Worm (Caenorhabditis elegans) whole organism, young adult: ENCODE results near the gene sna-3.

Source experiments
- B0261.1 ChIP-seq: sonication (generic microtip); optimal IDR thresholded peaks from 2 replicates; lab custom pipeline; 2016; ENCODE audit warnings: mild to moderate bottlenecking, missing genetic modification characterization, moderate library complexity, missing compliant biosample characterization
- B0336.3 ChIP-seq: fragments of 200-800 bp; sonication (Bioruptor generic); IDR thresholded peaks from 2 replicates; pipeline ENCODE4 v1.3.6; 2022; ENCODE audit warnings: missing genetic modification characterization, missing compliant biosample characterization
- D2030.7 ChIP-seq: fragments of 200-800 bp; sonication (Bioruptor generic); IDR thresholded peaks from 2 replicates; pipeline ENCODE4 v1.3.6; 2022; ENCODE audit warnings: missing genetic modification reagents, missing genetic modification characterization, missing compliant biosample characterization
- F49E8.2 ChIP-seq: sonication (generic microtip); optimal IDR thresholded peaks from 3 replicates; lab custom pipeline; 2017; ENCODE audit warnings: missing genetic modification characterization, mild to moderate bottlenecking, missing compliant biosample characterization, antibody characterized with exemption, moderate library complexity; ENCODE audit not compliant: insufficient read depth
- F57C9.4 ChIP-seq: sonication (generic microtip); optimal IDR thresholded peaks from 2 replicates; lab custom pipeline; 2017; ENCODE audit warnings: mild to moderate bottlenecking, missing genetic modification characterization, missing compliant biosample characterization
- Y95B8A.8 ChIP-seq: fragments of 200-800 bp; sonication (Bioruptor generic); IDR thresholded peaks from 2 replicates; pipeline ENCODE4 v1.3.6; 2022; ENCODE audit warnings: missing genetic modification reagents, missing genetic modification characterization, missing compliant biosample characterization
- ZK185.1 ChIP-seq: sonication (generic microtip); optimal IDR thresholded peaks from 2 replicates; lab custom pipeline; 2016; ENCODE audit warnings: mild to moderate bottlenecking, missing genetic modification characterization, missing compliant biosample characterization; ENCODE audit not compliant: poor library complexity, severe bottlenecking
- akir-1 ChIP-seq: fragments of 200-800 bp; sonication (Bioruptor generic); optimal IDR thresholded peaks from 2 replicates; lab custom pipeline; 2018; ENCODE audit warnings: mild to moderate bottlenecking, missing genetic modification characterization, moderate library complexity, missing compliant biosample characterization
- aptf-2 ChIP-seq: fragments of 200-800 bp; sonication (Bioruptor generic); conservative IDR thresholded peaks from 2 replicates; pipeline ENCODE4 v1.3.6; 2022; ENCODE audit warnings: missing genetic modification reagents, missing genetic modification characterization, missing compliant biosample characterization
- atf-7 ChIP-seq: sonication (generic microtip); optimal IDR thresholded peaks from 2 replicates; lab custom pipeline; 2017; ENCODE audit warnings: mild to moderate bottlenecking, missing genetic modification characterization, missing compliant biosample characterization
- attf-3 ChIP-seq: fragments of 200-800 bp; sonication (Bioruptor generic); conservative IDR thresholded peaks from 2 replicates; pipeline ENCODE4 v1.3.6; 2022; ENCODE audit warnings: missing genetic modification reagents, missing genetic modification characterization, missing compliant biosample characterization
- attf-5 ChIP-seq: fragments of 200-800 bp; sonication (Bioruptor generic); optimal IDR thresholded peaks from 2 replicates; lab custom pipeline; 2018; ENCODE audit warnings: mild to moderate bottlenecking, missing genetic modification characterization, missing compliant biosample characterization
- attf-6 ChIP-seq: fragments of 200-800 bp; sonication (Bioruptor generic); IDR thresholded peaks from 2 replicates; pipeline ENCODE4 v1.3.6; 2022; ENCODE audit warnings: missing genetic modification reagents, missing genetic modification characterization, missing compliant biosample characterization
- bed-1 ChIP-seq: fragments of 200-800 bp; sonication (Bioruptor generic); IDR thresholded peaks from 2 replicates; pipeline ENCODE4 v1.3.6; 2022; ENCODE audit warnings: missing genetic modification reagents, missing genetic modification characterization, missing compliant biosample characterization
- ceh-100 ChIP-seq: fragments of 200-800 bp; sonication (Bioruptor generic); IDR thresholded peaks from 2 replicates; pipeline ENCODE4 v1.3.6; 2022; ENCODE audit warnings: missing genetic modification reagents, missing genetic modification characterization, missing compliant biosample characterization
- ceh-58 ChIP-seq: fragments of 200-800 bp; sonication (Bioruptor generic); IDR thresholded peaks from 2 replicates; pipeline ENCODE4 v1.3.6; 2022; ENCODE audit warnings: missing genetic modification characterization, missing compliant biosample characterization
- ceh-79 ChIP-seq: sonication (generic microtip); optimal IDR thresholded peaks from 2 replicates; lab custom pipeline; 2017; ENCODE audit warnings: mild to moderate bottlenecking, missing genetic modification characterization, missing compliant biosample characterization
- chd-7 ChIP-seq: sonication (generic microtip); optimal IDR thresholded peaks from 2 replicates; lab custom pipeline; 2016; ENCODE audit warnings: mild to moderate bottlenecking, missing genetic modification characterization, moderate library complexity, missing compliant biosample characterization
- efl-1 ChIP-seq: fragments of 150-350 bp; optimal IDR thresholded peaks from 2 replicates; lab custom pipeline; 2014; ENCODE audit warnings: missing biosample characterization, missing genetic modification reagents, missing genetic modification characterization
- egl-44 ChIP-seq: fragments of 200-800 bp; sonication (Bioruptor generic); IDR thresholded peaks from 2 replicates; pipeline ENCODE4 v1.3.6; 2022; ENCODE audit warnings: missing genetic modification reagents, missing genetic modification characterization, missing compliant biosample characterization
- egrh-3 ChIP-seq: fragments of 200-800 bp; sonication (Bioruptor generic); IDR thresholded peaks from 2 replicates; pipeline ENCODE4 v1.3.6; 2022; ENCODE audit warnings: missing genetic modification reagents, missing genetic modification characterization, missing compliant biosample characterization
- ets-4 ChIP-seq: fragments of 200-800 bp; sonication (Bioruptor generic); optimal IDR thresholded peaks from 2 replicates; lab custom pipeline; 2018; ENCODE audit warnings: mild to moderate bottlenecking, missing genetic modification characterization, missing compliant biosample characterization
- him-1 ChIP-seq: sonication (generic microtip); optimal IDR thresholded peaks from 2 replicates; lab custom pipeline; 2016; ENCODE audit warnings: missing genotype, missing genetic modification reagents, missing genetic modification characterization, missing compliant biosample characterization
- hlh-26 ChIP-seq: fragments of 200-800 bp; sonication (Bioruptor generic); conservative IDR thresholded peaks from 2 replicates; pipeline ENCODE4 v1.3.6; 2022; ENCODE audit warnings: missing genetic modification reagents, missing genetic modification characterization, missing compliant biosample characterization
- hmg-20 ChIP-seq: fragments of 200-800 bp; sonication (Bioruptor generic); IDR thresholded peaks from 2 replicates; pipeline ENCODE4 v1.3.6; 2022; ENCODE audit warnings: missing genetic modification reagents, missing genetic modification characterization, missing compliant biosample characterization
- hrde-1 ChIP-seq: sonication (generic microtip); optimal IDR thresholded peaks from 2 replicates; lab custom pipeline; 2016; ENCODE audit warnings: missing genetic modification characterization, mild to moderate bottlenecking, missing compliant biosample characterization, moderate library complexity, missing genotype, missing genetic modification reagents, borderline replicate concordance
- hsf-1 ChIP-seq: fragments of 200-800 bp; sonication (Bioruptor generic); IDR thresholded peaks from 2 replicates; pipeline ENCODE4 v1.3.6; 2022; ENCODE audit warnings: missing genetic modification reagents, missing genetic modification characterization, missing compliant biosample characterization
- let-607 ChIP-seq, 2 experiments: fragments of 200-800 bp in 1 of 2; sonication (Bioruptor generic) in 1 of 2; sonication (generic microtip) in 1 of 2; optimal IDR thresholded peaks; 2 replicates each; lab custom pipeline; 2016 to 2018; ENCODE audit warnings: mild to moderate bottlenecking in 2 of 2, missing compliant biosample characterization in 2 of 2, missing genetic modification characterization in 2 of 2, moderate library complexity in 2 of 2, missing genotype in 1 of 2
- lin-26 ChIP-seq: fragments of 200-800 bp; sonication (Bioruptor generic); IDR thresholded peaks from 2 replicates; pipeline ENCODE4 v1.3.6; 2022; ENCODE audit warnings: missing genetic modification reagents, missing genetic modification characterization, missing compliant biosample characterization
- lin-54 ChIP-seq: fragments of 200-800 bp; sonication (Bioruptor generic); optimal IDR thresholded peaks from 2 replicates; lab custom pipeline; 2018; ENCODE audit warnings: mild to moderate bottlenecking, missing genetic modification characterization, missing compliant biosample characterization
- lsl-1 ChIP-seq: fragments of 200-800 bp; sonication (Bioruptor generic); optimal IDR thresholded peaks from 2 replicates; lab custom pipeline; 2018; ENCODE audit warnings: mild to moderate bottlenecking, missing genetic modification characterization, moderate library complexity, missing compliant biosample characterization
- madf-10 ChIP-seq: sonication (generic microtip); optimal IDR thresholded peaks from 2 replicates; lab custom pipeline; 2016; ENCODE audit warnings: mild to moderate bottlenecking, missing genetic modification characterization, missing compliant biosample characterization
- nhr-27 ChIP-seq: fragments of 200-800 bp; sonication (Bioruptor generic); optimal IDR thresholded peaks from 2 replicates; lab custom pipeline; 2018; ENCODE audit warnings: mild to moderate bottlenecking, missing genetic modification characterization, moderate library complexity, missing compliant biosample characterization
- pha-4 ChIP-seq: fragments of 150-350 bp; sonication (generic microtip); optimal IDR thresholded peaks from 2 replicates; lab custom pipeline; 2014; ENCODE audit warnings: missing biosample characterization, missing genetic modification reagents, missing genetic modification characterization
- rcor-1 ChIP-seq: fragments of 200-800 bp; sonication (Bioruptor generic); IDR thresholded peaks from 2 replicates; pipeline ENCODE4 v1.3.6; 2022; ENCODE audit warnings: missing genetic modification reagents, missing genetic modification characterization, missing compliant biosample characterization
- rec-8 ChIP-seq, 2 experiments: sonication (generic microtip); optimal IDR thresholded peaks; 2 replicates each; lab custom pipeline; 2016; ENCODE audit warnings: mild to moderate bottlenecking in 2 of 2, missing genetic modification characterization in 2 of 2, missing genetic modification reagents in 2 of 2, missing genotype in 2 of 2, missing biosample characterization in 1 of 2, missing compliant biosample characterization in 1 of 2, moderate library complexity in 1 of 2
- rpc-1 ChIP-seq, 2 experiments: fragments of 150-350 bp in 1 of 2; sonication (generic microtip) in 1 of 2; optimal IDR thresholded peaks; 2 replicates each; lab custom pipeline; 2014 to 2018; ENCODE audit warnings: missing biosample characterization in 1 of 2, missing genetic modification characterization in 1 of 2, missing genetic modification reagents in 1 of 2, missing genotype in 1 of 2
- snpc-1.1 ChIP-seq: sonication (generic microtip); optimal IDR thresholded peaks from 2 replicates; lab custom pipeline; 2017; ENCODE audit warnings: missing genetic modification characterization, mild to moderate bottlenecking, missing compliant biosample characterization, antibody characterized with exemption, moderate library complexity, missing genotype, missing genetic modification reagents; ENCODE audit not compliant: insufficient read depth
- snpc-3.4 ChIP-seq: sonication (generic microtip); optimal IDR thresholded peaks from 2 replicates; lab custom pipeline; 2017; ENCODE audit warnings: missing genetic modification characterization, mild to moderate bottlenecking, missing compliant biosample characterization, antibody characterized with exemption, moderate library complexity, missing genotype, missing genetic modification reagents
- somi-1 ChIP-seq: fragments of 200-800 bp; sonication (Bioruptor generic); optimal IDR thresholded peaks from 2 replicates; lab custom pipeline; 2018; ENCODE audit warnings: mild to moderate bottlenecking, missing genetic modification characterization, missing compliant biosample characterization
- sptf-2 ChIP-seq: fragments of 200-800 bp; sonication (Bioruptor generic); optimal IDR thresholded peaks from 2 replicates; lab custom pipeline; 2018; ENCODE audit warnings: mild to moderate bottlenecking, missing genetic modification characterization, missing compliant biosample characterization
- tbx-9 ChIP-seq: sonication (generic microtip); optimal IDR thresholded peaks from 2 replicates; lab custom pipeline; 2016; ENCODE audit warnings: borderline replicate concordance, missing genetic modification characterization, inconsistent platforms, missing compliant biosample characterization
- unc-62 ChIP-seq: fragments of 150-350 bp; optimal IDR thresholded peaks from 2 replicates; lab custom pipeline; 2014; ENCODE audit warnings: missing biosample characterization, missing genetic modification reagents, missing genetic modification characterization
- xnd-1 ChIP-seq: sonication (generic microtip); optimal IDR thresholded peaks from 2 replicates; lab custom pipeline; 2016; ENCODE audit warnings: missing genotype, missing genetic modification reagents, missing genetic modification characterization, missing compliant biosample characterization
- ztf-28 ChIP-seq: fragments of 200-800 bp; sonication (Bioruptor generic); IDR thresholded peaks from 2 replicates; pipeline ENCODE4 v1.3.6; 2022; ENCODE audit warnings: missing genetic modification reagents, missing genetic modification characterization, missing compliant biosample characterization
- ztf-6 ChIP-seq: fragments of 200-800 bp; sonication (Bioruptor generic); IDR thresholded peaks from 2 replicates; pipeline ENCODE4 v1.3.6; 2022; ENCODE audit warnings: missing genetic modification reagents, missing genetic modification characterization, missing compliant biosample characterization

Gene sna-3

ce11 chrIII:6210215-6210822, 4.3 kb upstream of the sna-3 start (continued):
- peak; percentile 62 for TF ChIP-seq lsl-1
- TF ChIP-seq ceh-58 (GFP tag; lab: Robert Waterston, UW): no peak
- TF ChIP-seq ztf-28: no peak
- no peak for TF ChIP-seq egl-44 (GFP tag; lab: Robert Waterston, UW)
- peak; percentile 80 for TF ChIP-seq D2030.7
- no peak for TF ChIP-seq hmg-20 (GFP tag; lab: Robert Waterston, UW)
- TF ChIP-seq atf-7 (tag; lab: Kevin White, UChicago): no peak
- no peak for TF ChIP-seq efl-1 (GFP tag; lab: Kevin White, UChicago)
- TF ChIP-seq chd-7: peak; percentile 32
- peak; percentile 66; the same call in 1 of the 2 replicates for TF ChIP-seq lin-26 (GFP tag; lab: Robert Waterston, UW)
- TF ChIP-seq ets-4: no peak
- peak; percentile 97 for TF ChIP-seq snpc-1.1 (tag; lab: Kevin White, UChicago)
- no peak for TF ChIP-seq F57C9.4 (tag; lab: Kevin White, UChicago)
- peak; percentile 85; the same call in 1 of the 2 replicates for TF ChIP-seq attf-6 (GFP tag; lab: Robert Waterston, UW)
- no peak for TF ChIP-seq madf-10 (tag; lab: Kevin White, UChicago)
- TF ChIP-seq akir-1 (GFP tag; lab: Kevin White, UChicago): no peak
- no peak for TF ChIP-seq pha-4
- TF ChIP-seq sptf-2: no peak
- no peak for TF ChIP-seq ceh-100 (GFP tag; lab: Robert Waterston, UW)
- TF ChIP-seq attf-3 (GFP tag; lab: Robert Waterston, UW): no peak
- TF ChIP-seq ceh-79 (tag; lab: Kevin White, UChicago): no peak
- no peak for TF ChIP-seq hlh-26 (GFP tag; lab: Robert Waterston, UW)
- no peak for TF ChIP-seq rpc-1 (optimal IDR thresholded peaks at IDR 0.05; lab: Kevin White, UChicago)
- TF ChIP-seq rpc-1 (tag; optimal IDR thresholded peaks at IDR 0.05; lab: Kevin White, UChicago): peak; percentile 7
- TF ChIP-seq Y95B8A.8 (GFP tag; lab: Robert Waterston, UW): no peak
- peak; percentile 63 for TF ChIP-seq B0336.3 (GFP tag; lab: Robert Waterston, UW)
- TF ChIP-seq ztf-6: no peak
- no peak for TF ChIP-seq hsf-1 (GFP tag; lab: Robert Waterston, UW)
- 0 out of 2 replicates have a peak, but pooled peaks have one; percentile 40 for TF ChIP-seq rcor-1 (GFP tag; lab: Robert Waterston, UW)
- TF ChIP-seq hrde-1 (tag; lab: Kevin White, UChicago): peak; percentile 85
- TF ChIP-seq tbx-9: no peak
- TF ChIP-seq aptf-2 (GFP tag; lab: Robert Waterston, UW): no peak
- TF ChIP-seq rec-8 (tag; optimal IDR thresholded peaks at IDR 0.05; lab: Kevin White, UChicago): peak in 1 of 2 experiments; percentile 27
- no peak for TF ChIP-seq egrh-3 (GFP tag; lab: Robert Waterston, UW)
- TF ChIP-seq xnd-1: peak; percentile 51
- peak; percentile 4 for TF ChIP-seq B0261.1 (tag; lab: Kevin White, UChicago)
- no peak for TF ChIP-seq ZK185.1 (tag; lab: Kevin White, UChicago)
- TF ChIP-seq him-1 (tag; lab: Kevin White, UChicago): peak; percentile 73
- peak; percentile 83 for TF ChIP-seq F49E8.2 (tag; lab: Kevin White, UChicago)
- TF ChIP-seq let-607 (tag; optimal IDR thresholded peaks at IDR 0.05; lab: Kevin White, UChicago): no peak
- TF ChIP-seq snpc-3.4 (tag; lab: Kevin White, UChicago): peak; percentile 69
- TF ChIP-seq unc-62 (GFP tag; lab: Kevin White, UChicago): no peak
- TF ChIP-seq somi-1 (GFP tag; lab: Kevin White, UChicago): no peak
- TF ChIP-seq bed-1: no peak
- no peak for TF ChIP-seq nhr-27 (tag; lab: Kevin White, UChicago)
- TF ChIP-seq attf-5: no peak
- peak; percentile 12 for TF ChIP-seq lin-54
